Worm (Caenorhabditis elegans) whole organism, L2 larva: Measurements from ENCODE around the gene srh-245.

ENCODE experiments used
- C34F6.9 ChIP-seq: fragments of 150-350 bp; optimal IDR thresholded peaks from 2 replicates; lab custom pipeline; 2014; ENCODE audit warnings: missing biosample characterization, missing genetic modification characterization
- F13H6.1 ChIP-seq: sonication (generic microtip); optimal IDR thresholded peaks from 2 replicates; lab custom pipeline; 2016; ENCODE audit warnings: missing genetic modification characterization, missing compliant biosample characterization
- R02D3.7 ChIP-seq: fragments of 150-350 bp; optimal IDR thresholded peaks from 2 replicates; lab custom pipeline; 2014; ENCODE audit warnings: missing biosample characterization, missing genetic modification characterization
- Y55F3AM.14 ChIP-seq: fragments of 200-800 bp; sonication (Bioruptor generic); optimal IDR thresholded peaks from 2 replicates; lab custom pipeline; 2018; ENCODE audit warnings: mild to moderate bottlenecking, missing genetic modification characterization, missing compliant biosample characterization
- ZK546.5 ChIP-seq: sonication (generic microtip); optimal IDR thresholded peaks from 2 replicates; lab custom pipeline; 2017; ENCODE audit warnings: missing biosample characterization, missing genetic modification characterization
- alr-1 ChIP-seq: fragments of 150-350 bp; optimal IDR thresholded peaks from 2 replicates; lab custom pipeline; 2014; ENCODE audit warnings: missing biosample characterization, missing genetic modification characterization
- aly-2 ChIP-seq: fragments of 150-350 bp; optimal IDR thresholded peaks from 2 replicates; lab custom pipeline; 2014; ENCODE audit warnings: missing biosample characterization, missing genetic modification characterization
- ama-1 ChIP-seq: fragments of 150-350 bp; optimal IDR thresholded peaks from 2 replicates; lab custom pipeline; 2018; ENCODE audit warnings: inconsistent platforms
- blmp-1 ChIP-seq: sonication (generic microtip); optimal IDR thresholded peaks from 2 replicates; lab custom pipeline; 2017; ENCODE audit warnings: missing genetic modification characterization, mild to moderate bottlenecking, missing compliant biosample characterization, antibody characterized with exemption, moderate library complexity; ENCODE audit not compliant: insufficient read depth
- ceh-16 ChIP-seq: fragments of 150-350 bp; optimal IDR thresholded peaks from 2 replicates; lab custom pipeline; 2014; ENCODE audit warnings: missing biosample characterization, missing genetic modification characterization
- ceh-82 ChIP-seq: fragments of 150-350 bp; optimal IDR thresholded peaks from 2 replicates; lab custom pipeline; 2014; ENCODE audit warnings: missing biosample characterization, missing genetic modification characterization
- crh-2 ChIP-seq: sonication (generic microtip); optimal IDR thresholded peaks from 2 replicates; lab custom pipeline; 2017; ENCODE audit warnings: missing biosample characterization, missing genetic modification characterization
- dmd-4 ChIP-seq: sonication (generic microtip); optimal IDR thresholded peaks from 2 replicates; lab custom pipeline; 2017; ENCODE audit warnings: missing biosample characterization, missing genetic modification characterization
- egl-27 ChIP-seq: sonication (generic microtip); optimal IDR thresholded peaks from 3 replicates; lab custom pipeline; 2017; ENCODE audit warnings: missing biosample characterization, missing genetic modification reagents, missing genetic modification characterization
- elt-1 ChIP-seq: fragments of 150-350 bp; optimal IDR thresholded peaks from 2 replicates; lab custom pipeline; 2014; ENCODE audit warnings: missing biosample characterization, missing genetic modification characterization
- elt-3 ChIP-seq: sonication (generic microtip); optimal IDR thresholded peaks from 2 replicates; lab custom pipeline; 2017; ENCODE audit warnings: missing biosample characterization, missing genetic modification characterization
- fos-1 ChIP-seq: fragments of 150-350 bp; optimal IDR thresholded peaks from 2 replicates; lab custom pipeline; 2014; ENCODE audit warnings: missing biosample characterization, missing genetic modification characterization
- gmeb-1 ChIP-seq: fragments of 150-350 bp; optimal IDR thresholded peaks from 2 replicates; lab custom pipeline; 2014; ENCODE audit warnings: missing biosample characterization, missing genetic modification characterization
- lin-11 ChIP-seq: fragments of 150-350 bp; sonication (generic microtip); optimal IDR thresholded peaks from 2 replicates; lab custom pipeline; 2014; ENCODE audit warnings: missing biosample characterization, missing genetic modification characterization, inconsistent platforms, mixed read lengths
- lin-13 ChIP-seq: fragments of 150-350 bp; optimal IDR thresholded peaks from 2 replicates; lab custom pipeline; 2014; ENCODE audit warnings: missing biosample characterization, missing genetic modification reagents, missing genetic modification characterization
- lin-39 ChIP-seq: fragments of 150-350 bp; optimal IDR thresholded peaks from 2 replicates; lab custom pipeline; 2014; ENCODE audit warnings: missing biosample characterization, missing genetic modification reagents, missing genetic modification characterization
- lsy-2 ChIP-seq, 2 experiments: fragments of 150-350 bp in 1 of 2; sonication (generic microtip) in 1 of 2; optimal IDR thresholded peaks; 2 replicates each; lab custom pipeline; 2014 to 2017; ENCODE audit warnings: missing biosample characterization in 2 of 2, missing genetic modification characterization in 2 of 2
- mab-5 ChIP-seq: fragments of 150-350 bp; optimal IDR thresholded peaks from 2 replicates; lab custom pipeline; 2014; ENCODE audit warnings: missing biosample characterization, missing genetic modification characterization
- mbf-1 ChIP-seq: sonication (generic microtip); optimal IDR thresholded peaks from 2 replicates; lab custom pipeline; 2017; ENCODE audit warnings: missing biosample characterization, missing genetic modification characterization
- mdl-1 ChIP-seq, 2 experiments: fragments of 150-350 bp in 1 of 2; sonication (generic microtip) in 1 of 2; optimal IDR thresholded peaks; 2 replicates each; lab custom pipeline; 2017; ENCODE audit warnings: missing biosample characterization in 2 of 2, missing genetic modification characterization in 2 of 2
- nhr-10 ChIP-seq: sonication (generic microtip); optimal IDR thresholded peaks from 2 replicates; lab custom pipeline; 2017; ENCODE audit warnings: missing biosample characterization, missing genetic modification characterization
- nhr-11 ChIP-seq: fragments of 150-350 bp; optimal IDR thresholded peaks from 2 replicates; lab custom pipeline; 2014; ENCODE audit warnings: missing biosample characterization, missing genetic modification characterization
- nhr-12 ChIP-seq: fragments of 150-350 bp; optimal IDR thresholded peaks from 2 replicates; lab custom pipeline; 2014; ENCODE audit warnings: missing biosample characterization, missing genetic modification characterization
- nhr-129 ChIP-seq: fragments of 150-350 bp; optimal IDR thresholded peaks from 2 replicates; lab custom pipeline; 2014; ENCODE audit warnings: missing biosample characterization, missing genetic modification characterization
- nhr-21 ChIP-seq: fragments of 150-350 bp; optimal IDR thresholded peaks from 2 replicates; lab custom pipeline; 2014; ENCODE audit warnings: missing biosample characterization, missing genetic modification characterization
- nhr-23 ChIP-seq: fragments of 150-350 bp; optimal IDR thresholded peaks from 2 replicates; lab custom pipeline; 2014; ENCODE audit warnings: missing biosample characterization, missing genetic modification reagents, missing genetic modification characterization
- nhr-237 ChIP-seq: fragments of 150-350 bp; optimal IDR thresholded peaks from 2 replicates; lab custom pipeline; 2014; ENCODE audit warnings: missing biosample characterization, missing genetic modification characterization
- nhr-25 ChIP-seq: fragments of 150-350 bp; sonication (generic microtip); optimal IDR thresholded peaks from 3 replicates; lab custom pipeline; 2014; ENCODE audit warnings: missing biosample characterization, missing genetic modification characterization
- nhr-6 ChIP-seq: fragments of 150-350 bp; optimal IDR thresholded peaks from 2 replicates; lab custom pipeline; 2014; ENCODE audit warnings: missing biosample characterization, missing genetic modification characterization
- nhr-77 ChIP-seq: fragments of 150-350 bp; optimal IDR thresholded peaks from 2 replicates; lab custom pipeline; 2014; ENCODE audit warnings: missing biosample characterization, missing genetic modification characterization
- peb-1 ChIP-seq: fragments of 150-350 bp; optimal IDR thresholded peaks from 2 replicates; lab custom pipeline; 2014; ENCODE audit warnings: missing biosample characterization, missing genetic modification characterization
- sem-4 ChIP-seq: fragments of 150-350 bp; optimal IDR thresholded peaks from 2 replicates; lab custom pipeline; 2014; ENCODE audit warnings: missing biosample characterization, missing genetic modification reagents, missing genetic modification characterization
- skn-1 ChIP-seq: sonication (generic microtip); optimal IDR thresholded peaks from 2 replicates; lab custom pipeline; 2017; ENCODE audit warnings: missing biosample characterization, missing genetic modification characterization
- sma-3 ChIP-seq: sonication (generic microtip); optimal IDR thresholded peaks from 2 replicates; lab custom pipeline; 2016; ENCODE audit warnings: missing genetic modification reagents, missing genetic modification characterization, missing compliant biosample characterization
- sma-9 ChIP-seq, 2 experiments: fragments of 150-350 bp in 1 of 2; sonication (generic microtip) in 1 of 2; optimal IDR thresholded peaks; 2 replicates each; lab custom pipeline; 2014 to 2016; ENCODE audit warnings: missing genetic modification characterization in 2 of 2, mild to moderate bottlenecking in 1 of 2, missing biosample characterization in 1 of 2, missing compliant biosample characterization in 1 of 2, missing genetic modification reagents in 1 of 2, moderate library complexity in 1 of 2
- snpc-4 ChIP-seq: fragments of 150-350 bp; optimal IDR thresholded peaks from 2 replicates; lab custom pipeline; 2014; ENCODE audit warnings: missing biosample characterization, missing genetic modification characterization
- unc-39 ChIP-seq: fragments of 150-350 bp; optimal IDR thresholded peaks from 2 replicates; lab custom pipeline; 2014; ENCODE audit warnings: missing biosample characterization, missing genetic modification characterization
- unc-55 ChIP-seq: fragments of 150-350 bp; sonication (generic microtip); optimal IDR thresholded peaks from 3 replicates; lab custom pipeline; 2014; ENCODE audit warnings: missing biosample characterization, missing genetic modification reagents, missing genetic modification characterization
- unc-62 ChIP-seq: fragments of 150-350 bp; optimal IDR thresholded peaks from 2 replicates; lab custom pipeline; 2014; ENCODE audit warnings: missing biosample characterization, missing genetic modification reagents, missing genetic modification characterization
- zag-1 ChIP-seq: fragments of 150-350 bp; optimal IDR thresholded peaks from 2 replicates; lab custom pipeline; 2014; ENCODE audit warnings: missing biosample characterization, missing genetic modification characterization
- ztf-1 ChIP-seq: fragments of 200-800 bp; sonication (Bioruptor generic); conservative IDR thresholded peaks from 2 replicates; pipeline ENCODE4 v1.3.6; 2022; ENCODE audit warnings: missing genetic modification characterization, missing compliant biosample characterization
- ztf-11 ChIP-seq: sonication (generic microtip); optimal IDR thresholded peaks from 2 replicates; lab custom pipeline; 2017; ENCODE audit warnings: missing biosample characterization, missing genetic modification characterization
- ztf-4 ChIP-seq: fragments of 150-350 bp; optimal IDR thresholded peaks from 2 replicates; lab custom pipeline; 2014; ENCODE audit warnings: missing biosample characterization, missing genetic modification characterization

srh-245 gene

ce11 chrV:620987-621386 lies 34.7 kb downstream of the srh-245 start:
- TF ChIP-seq ceh-82 (tag; lab: Kevin White, UChicago), result no peak
- TF ChIP-seq dmd-4 (tag; lab: Kevin White, UChicago), result no peak
- TF ChIP-seq lsy-2 (tag; optimal IDR thresholded peaks at IDR 0.05; lab: Kevin White, UChicago), result no peak
- TF ChIP-seq gmeb-1 (tag; lab: Kevin White, UChicago), result no peak
- no peak for TF ChIP-seq mdl-1 (tag; optimal IDR thresholded peaks at IDR 0.05; lab: Kevin White, UChicago)

ce11 chrV:619054-619453 lies 36.7 kb downstream of the srh-245 start, which contains the start of gene F48G7.4:
F48G7.4 (plus strand) TSS chrV:619453.
- TF ChIP-seq lin-39 (tag; lab: Kevin White, UChicago), result no peak
- TF ChIP-seq lsy-2 (tag; optimal IDR thresholded peaks at IDR 0.05; lab: Kevin White, UChicago), result peak in 1 of 2 experiments; percentile 83
- no peak for TF ChIP-seq aly-2 (tag; lab: Kevin White, UChicago)
- TF ChIP-seq peb-1 (tag; lab: Kevin White, UChicago), result no peak
- peak; percentile 25 for TF ChIP-seq ztf-4
- TF ChIP-seq lin-11, result no peak
- TF ChIP-seq unc-39 (tag; lab: Kevin White, UChicago), result no peak
- TF ChIP-seq mab-5, result peak; percentile 8
- peak; percentile 67 for TF ChIP-seq crh-2
- no peak for TF ChIP-seq ztf-11 (tag; lab: Kevin White, UChicago)
- no peak for TF ChIP-seq ztf-1 (GFP tag; lab: Robert Waterston, UW)
- TF ChIP-seq elt-1 (tag; lab: Kevin White, UChicago), result no peak
- TF ChIP-seq ceh-16 (tag; lab: Kevin White, UChicago), result no peak
- TF ChIP-seq ZK546.5 (tag; lab: Kevin White, UChicago), result no peak
- TF ChIP-seq nhr-129 (tag; lab: Kevin White, UChicago), result peak; percentile 67
- TF ChIP-seq nhr-237 (tag; lab: Kevin White, UChicago), result no peak
- peak; percentile 74 for TF ChIP-seq F13H6.1 (tag; lab: Kevin White, UChicago)
- TF ChIP-seq elt-3 (tag; lab: Kevin White, UChicago), result no peak
- TF ChIP-seq nhr-25 (tag; lab: Kevin White, UChicago), result peak; percentile 51
- TF ChIP-seq R02D3.7 (tag; lab: Kevin White, UChicago), result no peak
- TF ChIP-seq egl-27 (tag; lab: Kevin White, UChicago), result peak; percentile 82
- no peak for TF ChIP-seq nhr-11 (tag; lab: Kevin White, UChicago)
- TF ChIP-seq unc-55 (GFP tag; lab: Kevin White, UChicago), result peak; percentile 92
- no peak for TF ChIP-seq dmd-4 (tag; lab: Kevin White, UChicago)
- TF ChIP-seq sma-9 (GFP tag; optimal IDR thresholded peaks at IDR 0.05; lab: Kevin White, UChicago), result peak; percentile 91
- TF ChIP-seq sma-9 (tag; optimal IDR thresholded peaks at IDR 0.05; lab: Kevin White, UChicago), result no peak
- TF ChIP-seq lin-13 (GFP tag; lab: Kevin White, UChicago), result peak; percentile 44
- no peak for TF ChIP-seq ceh-82 (tag; lab: Kevin White, UChicago)
- no peak for TF ChIP-seq nhr-77
- peak; percentile 32 for TF ChIP-seq snpc-4 (tag; lab: Kevin White, UChicago)
- peak; percentile 88 for TF ChIP-seq C34F6.9 (tag; lab: Kevin White, UChicago)
- TF ChIP-seq unc-62 (GFP tag; lab: Kevin White, UChicago), result peak; percentile 58
- TF ChIP-seq blmp-1 (tag; lab: Kevin White, UChicago), result no peak
- TF ChIP-seq fos-1 (tag; lab: Kevin White, UChicago), result peak; percentile 79
- TF ChIP-seq nhr-23, result no peak
- TF ChIP-seq sem-4 (tag; lab: Kevin White, UChicago), result peak; percentile 51
- TF ChIP-seq nhr-6 (tag; lab: Kevin White, UChicago), result peak; percentile 87
- peak; percentile 8 for TF ChIP-seq gmeb-1 (tag; lab: Kevin White, UChicago)
- peak; percentile 53 for TF ChIP-seq nhr-21 (tag; lab: Kevin White, UChicago)
- no peak for TF ChIP-seq skn-1
- no peak for TF ChIP-seq mbf-1 (tag; lab: Kevin White, UChicago)
- TF ChIP-seq sma-3 (GFP tag; lab: Kevin White, UChicago), result peak; percentile 1
- peak; percentile 84 for TF ChIP-seq zag-1 (tag; lab: Kevin White, UChicago)
- peak; percentile 68 for TF ChIP-seq Y55F3AM.14 (GFP tag; lab: Kevin White, UChicago)
- peak; percentile 32 to 50 for TF ChIP-seq mdl-1 (tag; optimal IDR thresholded peaks at IDR 0.05; lab: Kevin White, UChicago)
- no peak for TF ChIP-seq ama-1 (lab: Kevin White, UChicago)
- TF ChIP-seq nhr-12 (tag; lab: Kevin White, UChicago), result no peak
- TF ChIP-seq alr-1 (tag; lab: Kevin White, UChicago), result no peak
- no peak for TF ChIP-seq nhr-10 (tag; lab: Kevin White, UChicago)
